Worm (Caenorhabditis elegans): ENCODE data around the gene dbt-1.

ce11 chrII:7940848-7941247 is 4.2 kb downstream of the dbt-1 start, which contains the start of gene ZK669.3:
- TF ChIP-seq ceh-16 (tag; optimal IDR thresholded peaks at IDR 0.05) (no peak), pqm-1 (tag; optimal IDR thresholded peaks at IDR 0.05) (no peak), ama-1 (optimal IDR thresholded peaks at IDR 0.05) (no peak), fos-1 (tag; optimal IDR thresholded peaks at IDR 0.05) (no peak), nhr-25 (tag; optimal IDR thresholded peaks at IDR 0.05) (no peak), lin-15B (tag; optimal IDR thresholded peaks at IDR 0.05) (no peak), ztf-11 (tag; optimal IDR thresholded peaks at IDR 0.05) (no peak), pha-4 (tag; optimal IDR thresholded peaks at IDR 0.05) (no peak)

Measured in whole organism, L3 larva.